Worm (Caenorhabditis elegans) whole organism, L1 larva: Measurements from ENCODE around the gene ZC239.3.

ENCODE experiments used
- egl-27 ChIP-seq, 2 experiments: fragments of 150-350 bp in 1 of 2; sonication (generic microtip); optimal IDR thresholded peaks; 3 replicates each; lab custom pipeline; 2017 to 2018; ENCODE audit warnings: missing biosample characterization in 2 of 2, missing genetic modification characterization in 2 of 2, missing genetic modification reagents in 2 of 2
- elt-3 ChIP-seq, 6 experiments: fragments of 150-350 bp in 1 of 6; sonication (generic microtip); optimal IDR thresholded peaks; 2 replicates each; lab custom pipeline; 2017 to 2018; ENCODE audit warnings: missing biosample characterization in 6 of 6, missing genetic modification characterization in 6 of 6, inconsistent platforms in 1 of 6
- lin-15B ChIP-seq: fragments of 150-350 bp; sonication (generic microtip); optimal IDR thresholded peaks from 3 replicates; lab custom pipeline; 2014; ENCODE audit warnings: missing biosample characterization, missing genetic modification characterization
- nhr-11 ChIP-seq: fragments of 150-350 bp; optimal IDR thresholded peaks from 2 replicates; lab custom pipeline; 2014; ENCODE audit warnings: missing biosample characterization, missing genetic modification characterization
- unc-86 ChIP-seq: sonication (generic microtip); optimal IDR thresholded peaks from 2 replicates; lab custom pipeline; 2016; ENCODE audit warnings: missing genetic modification characterization, missing compliant biosample characterization
- vab-15 ChIP-seq: sonication (generic microtip); optimal IDR thresholded peaks from 2 replicates; lab custom pipeline; 2017; ENCODE audit warnings: missing genotype, mild to moderate bottlenecking, missing genetic modification characterization, missing compliant biosample characterization
- zag-1 ChIP-seq: fragments of 150-350 bp; optimal IDR thresholded peaks from 2 replicates; lab custom pipeline; 2014; ENCODE audit warnings: missing biosample characterization, missing genetic modification characterization

- no peak for TF ChIP-seq egl-27 (tag; optimal IDR thresholded peaks at IDR 0.05; lab: Kevin White, UChicago)
- no peak for TF ChIP-seq lin-15B
- no peak for TF ChIP-seq zag-1 (tag; lab: Kevin White, UChicago)
- no peak for TF ChIP-seq unc-86 (tag; lab: Kevin White, UChicago)
- TF ChIP-seq elt-3 (tag; optimal IDR thresholded peaks at IDR 0.05; lab: Kevin White, UChicago): no peak
- no peak for TF ChIP-seq nhr-11
- no peak for TF ChIP-seq vab-15 (tag; lab: Kevin White, UChicago)
Measured at ce11 chrII:3203415-3203814, 12.4 kb upstream of the ZC239.3 start, which contains the start of gene sri-50.
